Fruit fly (Drosophila melanogaster) whole organism, prepupa: Measurements from ENCODE around the gene Icmt.

ENCODE experiments used
- Blimp-1 ChIP-seq: fragments of 200-800 bp; sonication (Bioruptor generic); optimal IDR thresholded peaks from 3 replicates; lab custom pipeline; 2017; ENCODE audit warnings: missing biosample characterization, missing genetic modification characterization, mild to moderate bottlenecking, moderate library complexity, missing genetic modification reagents
- CG10631 ChIP-seq: fragments of 200-800 bp; sonication (Bioruptor generic); optimal IDR thresholded peaks from 2 replicates; lab custom pipeline; 2016; ENCODE audit warnings: missing biosample characterization, missing genetic modification characterization
- CG11902 ChIP-seq: fragments of 200-800 bp; sonication (Bioruptor generic); optimal IDR thresholded peaks from 3 replicates; lab custom pipeline; 2016; ENCODE audit warnings: missing biosample characterization, missing genetic modification characterization
- CG1621 ChIP-seq: fragments of 200-800 bp; sonication (Bioruptor generic); optimal IDR thresholded peaks from 3 replicates; lab custom pipeline; 2018; ENCODE audit warnings: missing biosample characterization, mild to moderate bottlenecking, missing genetic modification characterization
- CG3032 ChIP-seq: fragments of 200-800 bp; optimal IDR thresholded peaks from 2 replicates; lab custom pipeline; 2019; ENCODE audit warnings: missing biosample characterization, mild to moderate bottlenecking, missing genetic modification characterization, moderate library complexity
- CG34406 ChIP-seq: fragments of 200-800 bp; sonication (Bioruptor generic); optimal IDR thresholded peaks from 3 replicates; lab custom pipeline; 2016; ENCODE audit warnings: missing biosample characterization, missing genetic modification characterization
- CG3919 ChIP-seq: fragments of 200-800 bp; sonication (Bioruptor generic); optimal IDR thresholded peaks from 3 replicates; lab custom pipeline; 2016; ENCODE audit warnings: missing biosample characterization, missing genetic modification characterization
- CG4318 ChIP-seq: fragments of 200-800 bp; sonication (Bioruptor generic); optimal IDR thresholded peaks from 3 replicates; lab custom pipeline; 2017; ENCODE audit warnings: missing biosample characterization, mild to moderate bottlenecking, missing genetic modification characterization
- CG6163 ChIP-seq: fragments of 200-800 bp; sonication (Bioruptor generic); IDR thresholded peaks from 3 replicates; pipeline ENCODE4 v1.3.6; 2022; ENCODE audit warnings: missing biosample characterization, missing genetic modification characterization
- CG6276 ChIP-seq: fragments of 200-800 bp; sonication (Bioruptor generic); optimal IDR thresholded peaks from 2 replicates; lab custom pipeline; 2017; ENCODE audit warnings: missing biosample characterization, mild to moderate bottlenecking, missing genetic modification characterization
- CG6792 ChIP-seq: fragments of 200-800 bp; sonication (Bioruptor generic); optimal IDR thresholded peaks from 3 replicates; lab custom pipeline; 2016; ENCODE audit warnings: missing biosample characterization, missing genetic modification characterization
- CG6808 ChIP-seq: fragments of 200-800 bp; sonication (Bioruptor generic); optimal IDR thresholded peaks from 3 replicates; lab custom pipeline; 2017; ENCODE audit warnings: missing biosample characterization, missing genetic modification characterization, mild to moderate bottlenecking, moderate library complexity, missing genetic modification reagents
- CG8119 ChIP-seq: fragments of 200-800 bp; sonication (Bioruptor generic); IDR thresholded peaks from 3 replicates; pipeline ENCODE4 v1.3.6; 2022; ENCODE audit warnings: missing biosample characterization, missing genetic modification characterization
- CG8319 ChIP-seq: fragments of 200-800 bp; sonication (Bioruptor generic); optimal IDR thresholded peaks from 3 replicates; lab custom pipeline; 2016; ENCODE audit warnings: missing biosample characterization, missing genetic modification characterization
- CG8632 ChIP-seq: fragments of 200-800 bp; sonication (Bioruptor generic); optimal IDR thresholded peaks from 3 replicates; lab custom pipeline; 2016; ENCODE audit warnings: missing biosample characterization, missing genetic modification characterization
- CG9139 ChIP-seq: fragments of 200-800 bp; sonication (Bioruptor generic); optimal IDR thresholded peaks from 3 replicates; lab custom pipeline; 2017; ENCODE audit warnings: missing biosample characterization, mild to moderate bottlenecking, missing genetic modification characterization
- Eip75B ChIP-seq: fragments of 200-800 bp; sonication (Bioruptor generic); optimal IDR thresholded peaks from 3 replicates; lab custom pipeline; 2016; ENCODE audit warnings: missing biosample characterization, missing genetic modification characterization
- Eip78C ChIP-seq: fragments of 200-800 bp; sonication (Bioruptor generic); peaks from one replicate; lab custom pipeline; 2016; ENCODE audit warnings: missing biosample characterization, missing genetic modification characterization
- Ets21C ChIP-seq: fragments of 200-800 bp; sonication (Bioruptor generic); optimal IDR thresholded peaks from 3 replicates; lab custom pipeline; 2016; ENCODE audit warnings: missing biosample characterization, missing genetic modification characterization
- Ets96B ChIP-seq: fragments of 200-800 bp; optimal IDR thresholded peaks from 2 replicates; lab custom pipeline; 2019; ENCODE audit warnings: missing biosample characterization, mild to moderate bottlenecking, missing genetic modification characterization, moderate library complexity
- Gug ChIP-seq: fragments of 200-800 bp; sonication (Bioruptor generic); IDR thresholded peaks from 2 replicates; pipeline ENCODE4 v1.3.6; 2022; ENCODE audit warnings: missing biosample characterization, missing genetic modification characterization
- Hr39 ChIP-seq: fragments of 200-800 bp; sonication (Bioruptor generic); optimal IDR thresholded peaks from 2 replicates; lab custom pipeline; 2016; ENCODE audit warnings: missing biosample characterization, missing genetic modification characterization
- Hr4 ChIP-seq: fragments of 200-800 bp; sonication (Bioruptor generic); optimal IDR thresholded peaks from 3 replicates; lab custom pipeline; 2016; ENCODE audit warnings: missing biosample characterization, missing genetic modification characterization
- Lpt ChIP-seq: fragments of 200-800 bp; sonication (Bioruptor generic); optimal IDR thresholded peaks from 3 replicates; lab custom pipeline; 2016; ENCODE audit warnings: missing biosample characterization, missing genetic modification characterization
- Met ChIP-seq: fragments of 200-800 bp; sonication (Bioruptor generic); optimal IDR thresholded peaks from 3 replicates; lab custom pipeline; 2016; ENCODE audit warnings: missing biosample characterization, missing genetic modification characterization
- OdsH ChIP-seq: fragments of 200-800 bp; sonication (Bioruptor generic); optimal IDR thresholded peaks from 3 replicates; lab custom pipeline; 2016; ENCODE audit warnings: missing biosample characterization, missing genetic modification characterization
- Smox ChIP-seq: fragments of 200-800 bp; sonication (Bioruptor generic); optimal IDR thresholded peaks from 3 replicates; lab custom pipeline; 2016; ENCODE audit warnings: missing biosample characterization, missing genetic modification characterization
- Sox102F ChIP-seq: fragments of 200-800 bp; sonication (Bioruptor generic); optimal IDR thresholded peaks from 2 replicates; lab custom pipeline; 2016; ENCODE audit warnings: missing biosample characterization, mild to moderate bottlenecking, missing genetic modification characterization
- Sox15 ChIP-seq: fragments of 200-800 bp; sonication (Bioruptor generic); optimal IDR thresholded peaks from 3 replicates; lab custom pipeline; 2016; ENCODE audit warnings: missing biosample characterization, missing genetic modification characterization
- achi ChIP-seq: fragments of 200-800 bp; sonication (Bioruptor generic); optimal IDR thresholded peaks from 3 replicates; lab custom pipeline; 2016; ENCODE audit warnings: missing biosample characterization, missing genetic modification characterization
- acj6 ChIP-seq: fragments of 200-800 bp; sonication (Bioruptor generic); optimal IDR thresholded peaks from 3 replicates; lab custom pipeline; 2016; ENCODE audit warnings: missing biosample characterization, missing genetic modification characterization
- cyc ChIP-seq: fragments of 200-800 bp; sonication (Bioruptor generic); optimal IDR thresholded peaks from 3 replicates; lab custom pipeline; 2016; ENCODE audit warnings: missing biosample characterization, missing genetic modification characterization
- dsx ChIP-seq: fragments of 200-800 bp; optimal IDR thresholded peaks from 3 replicates; lab custom pipeline; 2019; ENCODE audit warnings: missing biosample characterization, mild to moderate bottlenecking, missing genetic modification characterization, moderate library complexity; ENCODE audit not compliant: poor library complexity, severe bottlenecking
- eg ChIP-seq: fragments of 200-800 bp; sonication (Bioruptor generic); IDR thresholded peaks from 3 replicates; pipeline ENCODE4 v1.3.6; 2022; ENCODE audit warnings: missing biosample characterization, missing genetic modification characterization
- esn ChIP-seq: fragments of 200-800 bp; sonication (Bioruptor generic); optimal IDR thresholded peaks from 2 replicates; lab custom pipeline; 2016; ENCODE audit warnings: missing biosample characterization, mild to moderate bottlenecking, missing genetic modification characterization, moderate library complexity
- fkh ChIP-seq: fragments of 200-800 bp; sonication (Bioruptor generic); optimal IDR thresholded peaks from 3 replicates; lab custom pipeline; 2017; ENCODE audit warnings: missing biosample characterization, mild to moderate bottlenecking, missing genetic modification characterization, moderate library complexity
- lz ChIP-seq: fragments of 200-800 bp; sonication (Bioruptor generic); optimal IDR thresholded peaks from 3 replicates; lab custom pipeline; 2016; ENCODE audit warnings: missing biosample characterization, missing genetic modification characterization
- net ChIP-seq: fragments of 200-800 bp; sonication (Bioruptor generic); optimal IDR thresholded peaks from 3 replicates; lab custom pipeline; 2016; ENCODE audit warnings: missing biosample characterization, missing genetic modification characterization
- pdm3 ChIP-seq: fragments of 200-800 bp; sonication (Bioruptor generic); optimal IDR thresholded peaks from 3 replicates; lab custom pipeline; 2016; ENCODE audit warnings: missing biosample characterization, missing genetic modification characterization
- ss ChIP-seq, 2 experiments: fragments of 200-800 bp; sonication (Bioruptor generic); optimal IDR thresholded peaks; 2 replicates in 1 of 2; 3 replicates in 1 of 2; lab custom pipeline; 2017 to 2018; ENCODE audit warnings: mild to moderate bottlenecking in 2 of 2, missing biosample characterization in 2 of 2, missing genetic modification characterization in 2 of 2, moderate library complexity in 1 of 2
- svp ChIP-seq: fragments of 200-800 bp; sonication (Bioruptor generic); peaks from one replicate; lab custom pipeline; 2016; ENCODE audit warnings: missing biosample characterization, missing genetic modification characterization
- vri ChIP-seq: fragments of 200-800 bp; sonication (Bioruptor generic); optimal IDR thresholded peaks from 3 replicates; lab custom pipeline; 2016; ENCODE audit warnings: missing biosample characterization, mild to moderate bottlenecking, missing genetic modification characterization

Icmt gene

dm6 chr3L:13006490-13006889 is 11.6 kb upstream of the Icmt start, which contains the start of gene CG11263 (continued):
- TF ChIP-seq Blimp-1 (no peak), Gug (GFP tag; lab: Robert Waterston, UW) (no peak), eg (GFP tag; lab: Robert Waterston, UW) (no peak), svp (GFP tag; lab: Kevin White, UChicago) (no peak), vri (no peak), CG11902 (GFP tag; lab: Kevin White, UChicago) (no peak), Sox102F (no peak), pdm3 (no peak), CG8119 (no peak), CG6808 (GFP tag; lab: Kevin White, UChicago) (no peak), Sox15 (GFP tag; lab: Kevin White, UChicago) (peak; percentile 7), dsx (GFP tag; lab: Kevin White, UChicago) (no peak), CG6792 (GFP tag; lab: Kevin White, UChicago) (no peak), CG34406 (GFP tag; lab: Kevin White, UChicago) (peak; percentile 21), Eip78C (GFP tag; lab: Kevin White, UChicago) (no peak), Met (GFP tag; lab: Kevin White, UChicago) (no peak), ss (GFP tag; optimal IDR thresholded peaks at IDR 0.05; lab: Kevin White, UChicago) (no peak), CG9139 (GFP tag; lab: Kevin White, UChicago) (no peak), esn (GFP tag; lab: Kevin White, UChicago) (peak; percentile 32), Smox (GFP tag; lab: Kevin White, UChicago) (no peak), acj6 (GFP tag; lab: Kevin White, UChicago) (peak; percentile 36), achi (GFP tag; lab: Kevin White, UChicago) (no peak), Eip75B (GFP tag; lab: Kevin White, UChicago) (no peak)

dm6 chr3L:13007946-13008462 is 10.1 kb upstream of the Icmt start:
- TF ChIP-seq Gug (GFP tag; lab: Robert Waterston, UW) (no peak), vri (no peak), Eip78C (GFP tag; lab: Kevin White, UChicago) (peak; percentile 8), CG4318 (GFP tag; lab: Kevin White, UChicago) (no peak), OdsH (GFP tag; lab: Kevin White, UChicago) (peak; percentile 7)

- TF ChIP-seq Eip78C (GFP tag; lab: Kevin White, UChicago), result peak; percentile 61
- TF ChIP-seq esn (GFP tag; lab: Kevin White, UChicago), result peak; percentile 13
- TF ChIP-seq net (GFP tag; lab: Kevin White, UChicago), result no peak
- TF ChIP-seq CG3032 (tag; lab: Kevin White, UChicago), result no peak
- TF ChIP-seq cyc (GFP tag; lab: Kevin White, UChicago), result peak; percentile 5
These were observed 6.6 kb upstream of the Icmt start, which contains the start of gene Cul6 for dm6 chr3L:13011511-13011910. TSS of gene Cul6 (minus strand) at chr3L:13011685.

- TF ChIP-seq CG6792 (GFP tag; lab: Kevin White, UChicago) (no peak), CG6808 (GFP tag; lab: Kevin White, UChicago) (no peak), Lpt (GFP tag; lab: Kevin White, UChicago) (no peak), pdm3 (no peak), vri (no peak), svp (GFP tag; lab: Kevin White, UChicago) (peak; percentile 67)
These were observed 3.4 kb upstream of the Icmt start for dm6 chr3L:13014693-13015092.

dm6 chr3L:13015195-13015822 is 2.8 kb upstream of the Icmt start, which contains the start of gene MICAL-like:
TSS of gene MICAL-like (minus strand) at chr3L:13015332.
- peak; percentile 33 for TF ChIP-seq Ets21C (GFP tag; lab: Kevin White, UChicago)
- TF ChIP-seq Sox102F, result no peak
- TF ChIP-seq CG6276 (GFP tag; lab: Kevin White, UChicago), result no peak
- TF ChIP-seq ss (GFP tag; optimal IDR thresholded peaks at IDR 0.05; lab: Kevin White, UChicago), result no peak
- no peak for TF ChIP-seq CG1621 (tag; lab: Kevin White, UChicago)
- TF ChIP-seq CG4318 (GFP tag; lab: Kevin White, UChicago), result no peak
- TF ChIP-seq Hr4, result no peak
- TF ChIP-seq CG8319 (GFP tag; lab: Kevin White, UChicago), result no peak
- TF ChIP-seq eg (GFP tag; lab: Robert Waterston, UW), result no peak
- peak; percentile 52 for TF ChIP-seq Eip78C (GFP tag; lab: Kevin White, UChicago)
- TF ChIP-seq OdsH (GFP tag; lab: Kevin White, UChicago), result peak; percentile 28
- TF ChIP-seq lz, result peak; percentile 24
- TF ChIP-seq fkh, result peak; percentile 70
- TF ChIP-seq CG10631, result no peak
- TF ChIP-seq CG3919 (GFP tag; lab: Kevin White, UChicago), result peak; percentile 38
- no peak for TF ChIP-seq CG6808 (GFP tag; lab: Kevin White, UChicago)
- no peak for TF ChIP-seq CG8119
- peak; percentile 19 for TF ChIP-seq Ets96B (tag; lab: Kevin White, UChicago)
- TF ChIP-seq CG8632 (GFP tag; lab: Kevin White, UChicago), result no peak
- peak; percentile 57 for TF ChIP-seq Hr39
- TF ChIP-seq CG6163 (GFP tag; lab: Robert Waterston, UW), result peak; percentile 46; the same call in 2 of the 3 replicates
